Fruit fly (Drosophila melanogaster) whole organism: ENCODE data around the gene CG13306.

Experiments
- Dll ChIP-seq: fragments of >200 bp; optimal IDR thresholded peaks from 2 replicates; lab custom pipeline; 2017
- pan ChIP-seq: fragments of >200 bp; optimal IDR thresholded peaks from 2 replicates; lab custom pipeline; 2017
- psq ChIP-seq: fragments of >200 bp; optimal IDR thresholded peaks from 2 replicates; lab custom pipeline; 2017
- usp ChIP-seq: fragments of >200 bp; optimal IDR thresholded peaks from 2 replicates; lab custom pipeline; 2017; ENCODE audit warnings: missing biosample characterization, missing genetic modification characterization, mixed read lengths

- TF ChIP-seq pan (lab: Kevin White, UChicago), result no peak
- no peak for TF ChIP-seq usp (GFP tag; lab: Kevin White, UChicago)
- no peak for TF ChIP-seq Dll (lab: Kevin White, UChicago)
- TF ChIP-seq psq (lab: Kevin White, UChicago), result no peak
Measured at dm6 chr3L:8788445-8788844, 38.9 kb upstream of the CG13306 start, which contains the start of gene Acbp5.
